Fruit fly (Drosophila melanogaster): ENCODE measurements around the gene 5-HT2B.

DNA sequence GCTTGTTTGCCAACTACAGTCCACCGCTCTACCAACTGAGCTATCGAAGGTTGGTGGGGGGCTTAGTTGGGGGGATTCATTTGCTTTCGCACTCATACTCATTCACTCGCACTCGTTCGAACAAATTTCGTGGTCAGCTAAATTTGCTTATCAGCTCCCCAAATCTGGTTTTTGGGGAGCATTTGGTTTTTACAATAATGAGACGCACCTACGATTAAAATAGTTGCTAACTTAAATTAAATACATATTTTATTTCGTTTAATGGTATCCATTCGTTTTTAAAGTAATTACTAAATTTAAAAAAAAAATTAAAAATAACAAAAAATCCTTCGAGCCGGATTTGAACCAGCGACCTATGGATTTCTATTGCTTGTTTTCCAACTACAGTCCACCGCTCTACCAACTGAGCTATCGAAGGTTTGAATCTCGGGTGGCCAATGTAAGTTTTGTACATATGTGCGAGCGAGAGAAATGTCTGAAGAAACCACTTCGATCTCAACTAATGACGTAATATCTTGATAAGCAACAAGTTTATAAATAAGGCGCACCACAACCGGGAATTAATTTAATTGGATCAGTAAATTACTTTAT lies 64.5 kb downstream of the 5-HT2B start:
- TF ChIP-seq psq (optimal IDR thresholded peaks at IDR 0.05), result no peak
- TF ChIP-seq ttk (optimal IDR thresholded peaks at IDR 0.05), result no peak
- no peak for TF ChIP-seq insv (optimal IDR thresholded peaks at IDR 0.05)
- no peak for TF ChIP-seq h (optimal IDR thresholded peaks at IDR 0.05)
